Worm (Caenorhabditis elegans) whole organism, young adult: Measurements from ENCODE around the gene C02H6.1.

Source experiments
- ZK185.1 ChIP-seq: sonication (generic microtip); optimal IDR thresholded peaks from 2 replicates; lab custom pipeline; 2016; ENCODE audit warnings: mild to moderate bottlenecking, missing genetic modification characterization, missing compliant biosample characterization; ENCODE audit not compliant: poor library complexity, severe bottlenecking
- ama-1 ChIP-seq, 3 experiments: fragments of 150-350 bp in 1 of 3; sonication (generic microtip) in 2 of 3; optimal IDR thresholded peaks; 2 replicates each; lab custom pipeline; 2014 to 2018; ENCODE audit warnings: missing biosample characterization in 2 of 3, missing genetic modification characterization in 2 of 3, missing genetic modification reagents in 2 of 3
- athp-1 ChIP-seq: sonication (generic microtip); optimal IDR thresholded peaks from 2 replicates; lab custom pipeline; 2017; ENCODE audit warnings: mild to moderate bottlenecking, missing genetic modification characterization, missing compliant biosample characterization
- dpl-1 ChIP-seq: fragments of 150-350 bp; optimal IDR thresholded peaks from 2 replicates; lab custom pipeline; 2014; ENCODE audit warnings: missing biosample characterization, missing genetic modification reagents, missing genetic modification characterization
- ets-4 ChIP-seq: fragments of 200-800 bp; sonication (Bioruptor generic); optimal IDR thresholded peaks from 2 replicates; lab custom pipeline; 2018; ENCODE audit warnings: mild to moderate bottlenecking, missing genetic modification characterization, missing compliant biosample characterization
- lsl-1 ChIP-seq: fragments of 200-800 bp; sonication (Bioruptor generic); optimal IDR thresholded peaks from 2 replicates; lab custom pipeline; 2018; ENCODE audit warnings: mild to moderate bottlenecking, missing genetic modification characterization, moderate library complexity, missing compliant biosample characterization
- sea-2 ChIP-seq: fragments of 200-800 bp; sonication (Bioruptor generic); IDR thresholded peaks from 2 replicates; pipeline ENCODE4 v1.3.6; 2022; ENCODE audit warnings: missing genetic modification characterization, missing compliant biosample characterization
- snpc-1.1 ChIP-seq: sonication (generic microtip); optimal IDR thresholded peaks from 2 replicates; lab custom pipeline; 2017; ENCODE audit warnings: missing genetic modification characterization, mild to moderate bottlenecking, missing compliant biosample characterization, antibody characterized with exemption, moderate library complexity, missing genotype, missing genetic modification reagents; ENCODE audit not compliant: insufficient read depth
- tlf-1 ChIP-seq: fragments of 200-800 bp; sonication (Bioruptor generic); optimal IDR thresholded peaks from 2 replicates; lab custom pipeline; 2018; ENCODE audit warnings: mild to moderate bottlenecking, missing genetic modification characterization, missing compliant biosample characterization
- unc-62 ChIP-seq: fragments of 150-350 bp; optimal IDR thresholded peaks from 2 replicates; lab custom pipeline; 2014; ENCODE audit warnings: missing biosample characterization, missing genetic modification reagents, missing genetic modification characterization

DNA sequence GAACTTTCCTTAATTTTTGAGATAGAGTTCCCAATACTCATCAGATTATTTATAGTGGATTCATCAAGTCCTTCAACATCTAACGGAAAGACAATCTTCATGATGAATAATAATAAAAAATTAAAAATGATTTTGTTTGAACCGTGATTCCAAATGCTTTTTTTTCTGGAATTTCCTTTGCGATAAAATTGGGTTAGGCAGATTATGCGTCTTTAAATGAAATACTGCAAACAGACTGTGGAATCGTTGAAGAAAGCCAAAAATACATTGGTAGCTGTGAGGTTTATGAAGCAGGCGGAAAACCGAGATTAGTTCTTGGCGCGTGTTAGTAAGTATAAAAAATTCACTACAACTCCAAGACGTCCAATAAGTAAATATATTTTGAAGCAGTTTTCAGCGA, 36.9 kb upstream of the C02H6.1 start, which contains the start of gene srw-68:
- TF ChIP-seq athp-1 (tag; lab: Kevin White, UChicago) (no peak), tlf-1 (no peak), lsl-1 (GFP tag; lab: Kevin White, UChicago) (no peak), dpl-1 (no peak), snpc-1.1 (tag; lab: Kevin White, UChicago) (no peak), ZK185.1 (tag; lab: Kevin White, UChicago) (no peak), ets-4 (GFP tag; lab: Kevin White, UChicago) (no peak), ama-1 (optimal IDR thresholded peaks at IDR 0.05; lab: Kevin White, UChicago) (no peak), ama-1 (GFP tag; optimal IDR thresholded peaks at IDR 0.05; lab: Kevin White, UChicago) (no peak), unc-62 (no peak), sea-2 (GFP tag; lab: Robert Waterston, UW) (no peak)
